Worm (Caenorhabditis elegans) whole organism, young adult: ENCODE results near the gene frpr-19.

Source experiments
- B0019.2 ChIP-seq: fragments of 200-800 bp; sonication (Bioruptor generic); conservative IDR thresholded peaks from 2 replicates; pipeline ENCODE4 v1.3.6; 2022; ENCODE audit warnings: missing genetic modification reagents, missing genetic modification characterization, missing compliant biosample characterization
- B0035.1 ChIP-seq: sonication (generic microtip); optimal IDR thresholded peaks from 2 replicates; lab custom pipeline; 2016; ENCODE audit warnings: missing genetic modification characterization, mild to moderate bottlenecking, missing compliant biosample characterization, missing genotype, missing genetic modification reagents
- B0336.3 ChIP-seq: fragments of 200-800 bp; sonication (Bioruptor generic); IDR thresholded peaks from 2 replicates; pipeline ENCODE4 v1.3.6; 2022; ENCODE audit warnings: missing genetic modification characterization, missing compliant biosample characterization
- C17E4.6 ChIP-seq: fragments of 200-800 bp; sonication (Bioruptor generic); IDR thresholded peaks from 2 replicates; pipeline ENCODE4 v1.3.6; 2022; ENCODE audit warnings: missing genetic modification reagents, missing genetic modification characterization, missing compliant biosample characterization
- F10E7.11 ChIP-seq: sonication (generic microtip); optimal IDR thresholded peaks from 2 replicates; lab custom pipeline; 2017; ENCODE audit warnings: mild to moderate bottlenecking, missing genetic modification characterization, moderate library complexity, missing compliant biosample characterization
- F22D6.2 ChIP-seq: sonication (generic microtip); optimal IDR thresholded peaks from 2 replicates; lab custom pipeline; 2016; ENCODE audit warnings: mild to moderate bottlenecking, missing genetic modification characterization, missing compliant biosample characterization
- F33H1.4 ChIP-seq: fragments of 200-800 bp; sonication (Bioruptor generic); IDR thresholded peaks from 2 replicates; pipeline ENCODE4 v1.3.6; 2022; ENCODE audit warnings: missing genetic modification reagents, missing genetic modification characterization, missing compliant biosample characterization
- F52B5.7 ChIP-seq: sonication (generic microtip); optimal IDR thresholded peaks from 2 replicates; lab custom pipeline; 2016; ENCODE audit warnings: mild to moderate bottlenecking, missing genetic modification characterization, missing compliant biosample characterization
- F57A8.1 ChIP-seq: fragments of 200-800 bp; sonication (Bioruptor generic); optimal IDR thresholded peaks from 2 replicates; lab custom pipeline; 2018; ENCODE audit warnings: mild to moderate bottlenecking, missing genetic modification characterization, moderate library complexity, missing compliant biosample characterization
- K11D2.4 ChIP-seq: fragments of 200-800 bp; sonication (Bioruptor generic); IDR thresholded peaks from 2 replicates; pipeline ENCODE4 v1.3.6; 2022; ENCODE audit warnings: missing genetic modification reagents, missing genetic modification characterization, missing compliant biosample characterization
- T07F8.4 ChIP-seq: sonication (generic microtip); optimal IDR thresholded peaks from 2 replicates; lab custom pipeline; 2016; ENCODE audit warnings: mild to moderate bottlenecking, missing genetic modification characterization, moderate library complexity, missing compliant biosample characterization
- T26A5.8 ChIP-seq: sonication (generic microtip); optimal IDR thresholded peaks from 2 replicates; lab custom pipeline; 2016; ENCODE audit warnings: missing genetic modification characterization, missing compliant biosample characterization
- Y95B8A.8 ChIP-seq: fragments of 200-800 bp; sonication (Bioruptor generic); IDR thresholded peaks from 2 replicates; pipeline ENCODE4 v1.3.6; 2022; ENCODE audit warnings: missing genetic modification reagents, missing genetic modification characterization, missing compliant biosample characterization
- ama-1 ChIP-seq, 3 experiments: fragments of 150-350 bp in 1 of 3; sonication (generic microtip) in 2 of 3; optimal IDR thresholded peaks; 2 replicates each; lab custom pipeline; 2014 to 2018; ENCODE audit warnings: missing biosample characterization in 2 of 3, missing genetic modification characterization in 2 of 3, missing genetic modification reagents in 2 of 3
- aptf-2 ChIP-seq: fragments of 200-800 bp; sonication (Bioruptor generic); conservative IDR thresholded peaks from 2 replicates; pipeline ENCODE4 v1.3.6; 2022; ENCODE audit warnings: missing genetic modification reagents, missing genetic modification characterization, missing compliant biosample characterization
- aptf-3 ChIP-seq: fragments of 200-800 bp; sonication (Bioruptor generic); IDR thresholded peaks from 2 replicates; pipeline ENCODE4 v1.3.6; 2022; ENCODE audit warnings: missing genetic modification characterization, missing compliant biosample characterization
- attf-5 ChIP-seq: fragments of 200-800 bp; sonication (Bioruptor generic); optimal IDR thresholded peaks from 2 replicates; lab custom pipeline; 2018; ENCODE audit warnings: mild to moderate bottlenecking, missing genetic modification characterization, missing compliant biosample characterization
- dox-1 ChIP-seq: fragments of 200-800 bp; sonication (Bioruptor generic); IDR thresholded peaks from 2 replicates; pipeline ENCODE4 v1.3.6; 2022; ENCODE audit warnings: missing genetic modification reagents, missing genetic modification characterization, missing compliant biosample characterization
- efl-1 ChIP-seq: fragments of 150-350 bp; optimal IDR thresholded peaks from 2 replicates; lab custom pipeline; 2014; ENCODE audit warnings: missing biosample characterization, missing genetic modification reagents, missing genetic modification characterization
- egl-44 ChIP-seq: fragments of 200-800 bp; sonication (Bioruptor generic); IDR thresholded peaks from 2 replicates; pipeline ENCODE4 v1.3.6; 2022; ENCODE audit warnings: missing genetic modification reagents, missing genetic modification characterization, missing compliant biosample characterization
- egrh-3 ChIP-seq: fragments of 200-800 bp; sonication (Bioruptor generic); IDR thresholded peaks from 2 replicates; pipeline ENCODE4 v1.3.6; 2022; ENCODE audit warnings: missing genetic modification reagents, missing genetic modification characterization, missing compliant biosample characterization
- ekl-4 ChIP-seq: fragments of 200-800 bp; sonication (Bioruptor generic); IDR thresholded peaks from 2 replicates; pipeline ENCODE4 v1.3.6; 2022; ENCODE audit warnings: missing genetic modification reagents, missing genetic modification characterization, missing compliant biosample characterization
- ets-4 ChIP-seq: fragments of 200-800 bp; sonication (Bioruptor generic); optimal IDR thresholded peaks from 2 replicates; lab custom pipeline; 2018; ENCODE audit warnings: mild to moderate bottlenecking, missing genetic modification characterization, missing compliant biosample characterization
- gei-17 ChIP-seq: fragments of 200-800 bp; sonication (Bioruptor generic); optimal IDR thresholded peaks from 2 replicates; lab custom pipeline; 2018; ENCODE audit warnings: mild to moderate bottlenecking, missing genetic modification characterization, missing compliant biosample characterization
- hlh-26 ChIP-seq: fragments of 200-800 bp; sonication (Bioruptor generic); conservative IDR thresholded peaks from 2 replicates; pipeline ENCODE4 v1.3.6; 2022; ENCODE audit warnings: missing genetic modification reagents, missing genetic modification characterization, missing compliant biosample characterization
- hmg-20 ChIP-seq: fragments of 200-800 bp; sonication (Bioruptor generic); IDR thresholded peaks from 2 replicates; pipeline ENCODE4 v1.3.6; 2022; ENCODE audit warnings: missing genetic modification reagents, missing genetic modification characterization, missing compliant biosample characterization
- hrde-1 ChIP-seq: sonication (generic microtip); optimal IDR thresholded peaks from 2 replicates; lab custom pipeline; 2016; ENCODE audit warnings: missing genetic modification characterization, mild to moderate bottlenecking, missing compliant biosample characterization, moderate library complexity, missing genotype, missing genetic modification reagents, borderline replicate concordance
- hsf-1 ChIP-seq: fragments of 200-800 bp; sonication (Bioruptor generic); IDR thresholded peaks from 2 replicates; pipeline ENCODE4 v1.3.6; 2022; ENCODE audit warnings: missing genetic modification reagents, missing genetic modification characterization, missing compliant biosample characterization
- lag-1 ChIP-seq: fragments of 200-800 bp; sonication (Bioruptor generic); IDR thresholded peaks from 2 replicates; pipeline ENCODE4 v1.3.6; 2022; ENCODE audit warnings: missing genetic modification reagents, missing genetic modification characterization, missing compliant biosample characterization
- let-526 ChIP-seq: fragments of 200-800 bp; sonication (Bioruptor generic); IDR thresholded peaks from 2 replicates; pipeline ENCODE4 v1.3.6; 2022; ENCODE audit warnings: missing genetic modification reagents, missing genetic modification characterization, missing compliant biosample characterization
- let-607 ChIP-seq, 2 experiments: fragments of 200-800 bp in 1 of 2; sonication (Bioruptor generic) in 1 of 2; sonication (generic microtip) in 1 of 2; optimal IDR thresholded peaks; 2 replicates each; lab custom pipeline; 2016 to 2018; ENCODE audit warnings: mild to moderate bottlenecking in 2 of 2, missing compliant biosample characterization in 2 of 2, missing genetic modification characterization in 2 of 2, moderate library complexity in 2 of 2, missing genotype in 1 of 2
- lsy-27 ChIP-seq: sonication (generic microtip); optimal IDR thresholded peaks from 2 replicates; lab custom pipeline; 2017; ENCODE audit warnings: missing genetic modification characterization, mild to moderate bottlenecking, missing compliant biosample characterization, antibody characterized with exemption, missing genotype, borderline replicate concordance; ENCODE audit not compliant: insufficient read depth
- madf-10 ChIP-seq: sonication (generic microtip); optimal IDR thresholded peaks from 2 replicates; lab custom pipeline; 2016; ENCODE audit warnings: mild to moderate bottlenecking, missing genetic modification characterization, missing compliant biosample characterization
- nfyb-1 ChIP-seq: fragments of 200-800 bp; sonication (Bioruptor generic); IDR thresholded peaks from 2 replicates; pipeline ENCODE4 v1.3.6; 2022; ENCODE audit warnings: missing genetic modification reagents, missing genetic modification characterization, missing compliant biosample characterization
- nhr-120 ChIP-seq: fragments of 200-800 bp; sonication (Bioruptor generic); IDR thresholded peaks from 2 replicates; pipeline ENCODE4 v1.3.6; 2022; ENCODE audit warnings: missing genetic modification characterization, missing compliant biosample characterization
- nhr-27 ChIP-seq: fragments of 200-800 bp; sonication (Bioruptor generic); optimal IDR thresholded peaks from 2 replicates; lab custom pipeline; 2018; ENCODE audit warnings: mild to moderate bottlenecking, missing genetic modification characterization, moderate library complexity, missing compliant biosample characterization
- nhr-80 ChIP-seq: sonication (generic microtip); optimal IDR thresholded peaks from 2 replicates; lab custom pipeline; 2016; ENCODE audit warnings: missing genetic modification characterization, missing compliant biosample characterization
- pbrm-1 ChIP-seq: fragments of 200-800 bp; sonication (Bioruptor generic); IDR thresholded peaks from 2 replicates; pipeline ENCODE4 v1.3.6; 2022; ENCODE audit warnings: missing genetic modification reagents, missing genetic modification characterization, missing compliant biosample characterization
- rcor-1 ChIP-seq: fragments of 200-800 bp; sonication (Bioruptor generic); IDR thresholded peaks from 2 replicates; pipeline ENCODE4 v1.3.6; 2022; ENCODE audit warnings: missing genetic modification reagents, missing genetic modification characterization, missing compliant biosample characterization
- sdz-38 ChIP-seq: sonication (generic microtip); optimal IDR thresholded peaks from 2 replicates; lab custom pipeline; 2016; ENCODE audit warnings: missing genotype, missing genetic modification characterization, missing compliant biosample characterization
- snpc-1.3 ChIP-seq: sonication (generic microtip); optimal IDR thresholded peaks from 2 replicates; lab custom pipeline; 2017; ENCODE audit warnings: missing genetic modification characterization, mild to moderate bottlenecking, missing compliant biosample characterization, antibody characterized with exemption, moderate library complexity, missing genotype, missing genetic modification reagents; ENCODE audit not compliant: insufficient read depth
- snpc-4 ChIP-seq, 5 experiments: fragments of 150-350 bp in 1 of 5; sonication (generic microtip) in 4 of 5; optimal IDR thresholded peaks; 2 replicates each; lab custom pipeline; 2014 to 2018; ENCODE audit warnings: missing genetic modification characterization in 5 of 5, missing biosample characterization in 3 of 5, antibody characterized with exemption in 2 of 5, mild to moderate bottlenecking in 2 of 5, missing compliant biosample characterization in 2 of 5, missing genotype in 2 of 5, moderate library complexity in 2 of 5, missing genetic modification reagents in 1 of 5
- somi-1 ChIP-seq: fragments of 200-800 bp; sonication (Bioruptor generic); optimal IDR thresholded peaks from 2 replicates; lab custom pipeline; 2018; ENCODE audit warnings: mild to moderate bottlenecking, missing genetic modification characterization, missing compliant biosample characterization
- sptf-2 ChIP-seq: fragments of 200-800 bp; sonication (Bioruptor generic); optimal IDR thresholded peaks from 2 replicates; lab custom pipeline; 2018; ENCODE audit warnings: mild to moderate bottlenecking, missing genetic modification characterization, missing compliant biosample characterization
- tbx-9 ChIP-seq: sonication (generic microtip); optimal IDR thresholded peaks from 2 replicates; lab custom pipeline; 2016; ENCODE audit warnings: borderline replicate concordance, missing genetic modification characterization, inconsistent platforms, missing compliant biosample characterization
- unc-62 ChIP-seq: fragments of 150-350 bp; optimal IDR thresholded peaks from 2 replicates; lab custom pipeline; 2014; ENCODE audit warnings: missing biosample characterization, missing genetic modification reagents, missing genetic modification characterization
- ztf-25 ChIP-seq: fragments of 200-800 bp; sonication (Bioruptor generic); IDR thresholded peaks from 2 replicates; pipeline ENCODE4 v1.3.6; 2022; ENCODE audit warnings: missing genetic modification reagents, missing genetic modification characterization, missing compliant biosample characterization
- ztf-3 ChIP-seq: fragments of 200-800 bp; sonication (Bioruptor generic); optimal IDR thresholded peaks from 2 replicates; lab custom pipeline; 2018; ENCODE audit warnings: mild to moderate bottlenecking, missing genetic modification characterization, missing compliant biosample characterization

Gene frpr-19

ce11 chrIV:1738324-1738730, 43.1 kb downstream of the frpr-19 start (continued):
- no peak for TF ChIP-seq T07F8.4 (tag; lab: Kevin White, UChicago)
- TF ChIP-seq sptf-2 (GFP tag; lab: Kevin White, UChicago) = no peak
- peak; percentile 46 for TF ChIP-seq snpc-1.3 (tag; lab: Kevin White, UChicago)
- TF ChIP-seq egl-44 (GFP tag; lab: Robert Waterston, UW) = no peak
- no peak for TF ChIP-seq lag-1 (GFP tag; lab: Robert Waterston, UW)
- TF ChIP-seq rcor-1 = peak; percentile 54
- no peak for TF ChIP-seq ets-4
- TF ChIP-seq somi-1 (GFP tag; lab: Kevin White, UChicago) = no peak
- TF ChIP-seq attf-5 (GFP tag; lab: Kevin White, UChicago) = peak; percentile 40
- TF ChIP-seq nfyb-1 = 0 out of 2 replicates have a peak, but pooled peaks have one; percentile 56
- TF ChIP-seq pbrm-1 (GFP tag; lab: Robert Waterston, UW) = peak; percentile 43; the same call in 1 of the 2 replicates
- TF ChIP-seq T26A5.8 (tag; lab: Kevin White, UChicago) = no peak
- no peak for TF ChIP-seq unc-62 (GFP tag; lab: Kevin White, UChicago)
- no peak for TF ChIP-seq ama-1 (optimal IDR thresholded peaks at IDR 0.05; lab: Kevin White, UChicago)
- no peak for TF ChIP-seq ama-1 (GFP tag; optimal IDR thresholded peaks at IDR 0.05; lab: Kevin White, UChicago)
- TF ChIP-seq B0035.1 = no peak
- TF ChIP-seq gei-17 (GFP tag; lab: Kevin White, UChicago) = no peak
- no peak for TF ChIP-seq F10E7.11 (tag; lab: Kevin White, UChicago)
- TF ChIP-seq tbx-9 = no peak
- no peak for TF ChIP-seq snpc-4 (GFP tag; optimal IDR thresholded peaks at IDR 0.05; lab: Kevin White, UChicago)
- peak in 2 of 4 experiments; percentile 13 to 52 for TF ChIP-seq snpc-4 (tag; optimal IDR thresholded peaks at IDR 0.05; lab: Kevin White, UChicago)
- no peak for TF ChIP-seq nhr-27 (tag; lab: Kevin White, UChicago)
- TF ChIP-seq B0336.3 = peak; percentile 73; the same call in 1 of the 2 replicates
- TF ChIP-seq sdz-38 (tag; lab: Kevin White, UChicago) = no peak
- no peak for TF ChIP-seq F52B5.7 (tag; lab: Kevin White, UChicago)
- no peak for TF ChIP-seq F57A8.1 (GFP tag; lab: Kevin White, UChicago)
- peak; percentile 72; the same call in 1 of the 2 replicates for TF ChIP-seq Y95B8A.8 (GFP tag; lab: Robert Waterston, UW)
- peak; percentile 72 for TF ChIP-seq ekl-4
- TF ChIP-seq ztf-3 (GFP tag; lab: Kevin White, UChicago) = no peak
- no peak for TF ChIP-seq nhr-80 (tag; lab: Kevin White, UChicago)
- TF ChIP-seq aptf-3 (GFP tag; lab: Robert Waterston, UW) = no peak
- peak; percentile 85 for TF ChIP-seq F33H1.4
- peak; percentile 88 for TF ChIP-seq efl-1
- TF ChIP-seq aptf-2 = no peak
- TF ChIP-seq ztf-25 = no peak
- TF ChIP-seq hmg-20 (GFP tag; lab: Robert Waterston, UW) = no peak
- TF ChIP-seq nhr-120 (GFP tag; lab: Robert Waterston, UW) = no peak
- TF ChIP-seq dox-1 = no peak; the same call in none of the 2 replicates
- no peak for TF ChIP-seq madf-10
- no peak for TF ChIP-seq hsf-1 (GFP tag; lab: Robert Waterston, UW)
- no peak for TF ChIP-seq hlh-26 (GFP tag; lab: Robert Waterston, UW)
- TF ChIP-seq let-526 (GFP tag; lab: Robert Waterston, UW) = no peak
- TF ChIP-seq let-607 (tag; optimal IDR thresholded peaks at IDR 0.05; lab: Kevin White, UChicago) = no peak
- no peak for TF ChIP-seq C17E4.6
- TF ChIP-seq hrde-1 = no peak
- TF ChIP-seq K11D2.4 (GFP tag; lab: Robert Waterston, UW) = no peak
- TF ChIP-seq F22D6.2 (tag; lab: Kevin White, UChicago) = no peak
- TF ChIP-seq B0019.2 (GFP tag; lab: Robert Waterston, UW) = no peak
- no peak for TF ChIP-seq lsy-27 (tag; lab: Kevin White, UChicago)
- TF ChIP-seq egrh-3 (GFP tag; lab: Robert Waterston, UW) = peak; percentile 86
